Fruit fly (Drosophila melanogaster): ENCODE measurements around the gene Mst87F.

DNA sequence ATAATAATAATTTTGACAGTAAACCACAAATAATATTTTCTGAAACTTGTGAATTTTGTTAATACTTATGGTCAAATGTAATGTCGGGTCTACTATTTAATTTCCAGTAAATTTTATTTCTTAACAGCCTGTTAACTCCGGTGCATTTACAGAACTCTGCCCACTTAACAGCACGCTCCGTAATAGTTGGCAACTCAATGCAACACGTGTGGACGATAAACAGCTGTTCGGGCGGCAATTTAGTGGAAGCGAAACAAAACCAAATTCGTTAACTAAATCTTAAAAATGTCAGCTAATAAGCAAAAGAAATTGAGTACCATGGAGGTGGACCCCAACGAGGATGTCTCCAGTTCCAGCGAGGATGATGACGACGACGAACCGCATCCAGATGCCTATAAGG, 47.0 kb downstream of the Mst87F start, which contains the start of gene CG9286:
- TF ChIP-seq CG9948 (tag; optimal IDR thresholded peaks at IDR 0.05): no peak
- no peak for TF ChIP-seq Pif1B (GFP tag; optimal IDR thresholded peaks at IDR 0.05)
- no peak for TF ChIP-seq CG8301 (tag; optimal IDR thresholded peaks at IDR 0.05)
- TF ChIP-seq EcR (GFP tag; optimal IDR thresholded peaks at IDR 0.05): no peak
- no peak for TF ChIP-seq fd96Ca (GFP tag; IDR thresholded peaks at IDR 0.05)
- no peak for TF ChIP-seq CG4496 (GFP tag; IDR thresholded peaks at IDR 0.05)
- no peak for TF ChIP-seq CG13204 (GFP tag; optimal IDR thresholded peaks at IDR 0.05)
- no peak for TF ChIP-seq CG8159 (tag; optimal IDR thresholded peaks at IDR 0.05)
- TF ChIP-seq CG17806 (tag; optimal IDR thresholded peaks at IDR 0.05): no peak
- TF ChIP-seq D1 (tag; optimal IDR thresholded peaks at IDR 0.05): no peak
- TF ChIP-seq CG34367 (tag; optimal IDR thresholded peaks at IDR 0.05): no peak
